Worm (Caenorhabditis elegans) whole organism, young adult: ENCODE results near the gene rpt-1.
A peak's percentile ranks its signal among the peaks of the same experiment; 100 is the strongest.

Experiments used
- B0019.2 ChIP-seq: fragments of 200-800 bp; sonication (Bioruptor generic); conservative IDR thresholded peaks from 2 replicates; pipeline ENCODE4 v1.3.6; 2022; ENCODE audit warnings: missing genetic modification reagents, missing genetic modification characterization, missing compliant biosample characterization
- B0035.1 ChIP-seq: sonication (generic microtip); optimal IDR thresholded peaks from 2 replicates; lab custom pipeline; 2016; ENCODE audit warnings: missing genetic modification characterization, mild to moderate bottlenecking, missing compliant biosample characterization, missing genotype, missing genetic modification reagents
- B0336.3 ChIP-seq: fragments of 200-800 bp; sonication (Bioruptor generic); IDR thresholded peaks from 2 replicates; pipeline ENCODE4 v1.3.6; 2022; ENCODE audit warnings: missing genetic modification characterization, missing compliant biosample characterization
- F22D6.2 ChIP-seq: sonication (generic microtip); optimal IDR thresholded peaks from 2 replicates; lab custom pipeline; 2016; ENCODE audit warnings: mild to moderate bottlenecking, missing genetic modification characterization, missing compliant biosample characterization
- K12H6.12 ChIP-seq: fragments of 200-800 bp; sonication (Bioruptor generic); optimal IDR thresholded peaks from 2 replicates; lab custom pipeline; 2018; ENCODE audit warnings: mild to moderate bottlenecking, missing genetic modification characterization, missing compliant biosample characterization
- T07F8.4 ChIP-seq: sonication (generic microtip); optimal IDR thresholded peaks from 2 replicates; lab custom pipeline; 2016; ENCODE audit warnings: mild to moderate bottlenecking, missing genetic modification characterization, moderate library complexity, missing compliant biosample characterization
- Y53G8AR.9 ChIP-seq: fragments of 200-800 bp; sonication (Bioruptor generic); conservative IDR thresholded peaks from 2 replicates; pipeline ENCODE4 v1.3.6; 2022; ENCODE audit warnings: missing genetic modification reagents, missing genetic modification characterization, missing compliant biosample characterization
- Y56A3A.18 ChIP-seq: fragments of 200-800 bp; sonication (Bioruptor generic); IDR thresholded peaks from 2 replicates; pipeline ENCODE4 v1.3.6; 2022; ENCODE audit warnings: missing genetic modification reagents, missing genetic modification characterization, missing compliant biosample characterization
- Y79H2A.3 ChIP-seq: fragments of 200-800 bp; sonication (Bioruptor generic); conservative IDR thresholded peaks from 2 replicates; pipeline ENCODE4 v1.3.6; 2022; ENCODE audit warnings: missing genetic modification reagents, missing genetic modification characterization, missing compliant biosample characterization
- Y95B8A.8 ChIP-seq: fragments of 200-800 bp; sonication (Bioruptor generic); IDR thresholded peaks from 2 replicates; pipeline ENCODE4 v1.3.6; 2022; ENCODE audit warnings: missing genetic modification reagents, missing genetic modification characterization, missing compliant biosample characterization
- ZK185.1 ChIP-seq: sonication (generic microtip); optimal IDR thresholded peaks from 2 replicates; lab custom pipeline; 2016; ENCODE audit warnings: mild to moderate bottlenecking, missing genetic modification characterization, missing compliant biosample characterization; ENCODE audit not compliant: poor library complexity, severe bottlenecking
- atf-7 ChIP-seq: sonication (generic microtip); optimal IDR thresholded peaks from 2 replicates; lab custom pipeline; 2017; ENCODE audit warnings: mild to moderate bottlenecking, missing genetic modification characterization, missing compliant biosample characterization
- attf-5 ChIP-seq: fragments of 200-800 bp; sonication (Bioruptor generic); optimal IDR thresholded peaks from 2 replicates; lab custom pipeline; 2018; ENCODE audit warnings: mild to moderate bottlenecking, missing genetic modification characterization, missing compliant biosample characterization
- bed-2 ChIP-seq: fragments of 200-800 bp; sonication (Bioruptor generic); IDR thresholded peaks from 2 replicates; pipeline ENCODE4 v1.3.6; 2022; ENCODE audit warnings: missing genetic modification reagents, missing genetic modification characterization, missing compliant biosample characterization
- cebp-1 ChIP-seq, 2 experiments: fragments of 200-800 bp in 1 of 2; sonication (Bioruptor generic) in 1 of 2; sonication (generic microtip) in 1 of 2; IDR thresholded peaks in 1 of 2; optimal IDR thresholded peaks in 1 of 2; 2 replicates each; pipeline versions ENCODE4 v1.3.6 to Lab custom; 2017 to 2022; ENCODE audit warnings: missing compliant biosample characterization in 2 of 2, missing genetic modification characterization in 2 of 2, mild to moderate bottlenecking in 1 of 2, missing genetic modification reagents in 1 of 2, moderate library complexity in 1 of 2
- ceh-100 ChIP-seq: fragments of 200-800 bp; sonication (Bioruptor generic); IDR thresholded peaks from 2 replicates; pipeline ENCODE4 v1.3.6; 2022; ENCODE audit warnings: missing genetic modification reagents, missing genetic modification characterization, missing compliant biosample characterization
- ceh-91 ChIP-seq: fragments of 200-800 bp; sonication (Bioruptor generic); IDR thresholded peaks from 2 replicates; pipeline ENCODE4 v1.3.6; 2022; ENCODE audit warnings: missing genetic modification reagents, missing genetic modification characterization, missing compliant biosample characterization
- dpff-1 ChIP-seq: sonication (generic microtip); optimal IDR thresholded peaks from 2 replicates; lab custom pipeline; 2017; ENCODE audit warnings: mild to moderate bottlenecking, missing genetic modification characterization, missing compliant biosample characterization
- egrh-3 ChIP-seq: fragments of 200-800 bp; sonication (Bioruptor generic); IDR thresholded peaks from 2 replicates; pipeline ENCODE4 v1.3.6; 2022; ENCODE audit warnings: missing genetic modification reagents, missing genetic modification characterization, missing compliant biosample characterization
- ekl-4 ChIP-seq: fragments of 200-800 bp; sonication (Bioruptor generic); IDR thresholded peaks from 2 replicates; pipeline ENCODE4 v1.3.6; 2022; ENCODE audit warnings: missing genetic modification reagents, missing genetic modification characterization, missing compliant biosample characterization
- gei-17 ChIP-seq: fragments of 200-800 bp; sonication (Bioruptor generic); optimal IDR thresholded peaks from 2 replicates; lab custom pipeline; 2018; ENCODE audit warnings: mild to moderate bottlenecking, missing genetic modification characterization, missing compliant biosample characterization
- him-1 ChIP-seq: sonication (generic microtip); optimal IDR thresholded peaks from 2 replicates; lab custom pipeline; 2016; ENCODE audit warnings: missing genotype, missing genetic modification reagents, missing genetic modification characterization, missing compliant biosample characterization
- hmg-1.2 ChIP-seq: fragments of 200-800 bp; sonication (Bioruptor generic); IDR thresholded peaks from 2 replicates; pipeline ENCODE4 v1.3.6; 2022; ENCODE audit warnings: missing genetic modification reagents, missing genetic modification characterization, missing compliant biosample characterization
- hsf-1 ChIP-seq: fragments of 200-800 bp; sonication (Bioruptor generic); IDR thresholded peaks from 2 replicates; pipeline ENCODE4 v1.3.6; 2022; ENCODE audit warnings: missing genetic modification reagents, missing genetic modification characterization, missing compliant biosample characterization
- let-607 ChIP-seq, 2 experiments: fragments of 200-800 bp in 1 of 2; sonication (Bioruptor generic) in 1 of 2; sonication (generic microtip) in 1 of 2; optimal IDR thresholded peaks; 2 replicates each; lab custom pipeline; 2016 to 2018; ENCODE audit warnings: mild to moderate bottlenecking in 2 of 2, missing compliant biosample characterization in 2 of 2, missing genetic modification characterization in 2 of 2, moderate library complexity in 2 of 2, missing genotype in 1 of 2
- lin-26 ChIP-seq: fragments of 200-800 bp; sonication (Bioruptor generic); IDR thresholded peaks from 2 replicates; pipeline ENCODE4 v1.3.6; 2022; ENCODE audit warnings: missing genetic modification reagents, missing genetic modification characterization, missing compliant biosample characterization
- lin-40 ChIP-seq: sonication (generic microtip); optimal IDR thresholded peaks from 2 replicates; lab custom pipeline; 2016; ENCODE audit warnings: missing genetic modification characterization, mild to moderate bottlenecking, missing compliant biosample characterization, missing genotype, missing genetic modification reagents
- lsl-1 ChIP-seq: fragments of 200-800 bp; sonication (Bioruptor generic); optimal IDR thresholded peaks from 2 replicates; lab custom pipeline; 2018; ENCODE audit warnings: mild to moderate bottlenecking, missing genetic modification characterization, moderate library complexity, missing compliant biosample characterization
- madf-10 ChIP-seq: sonication (generic microtip); optimal IDR thresholded peaks from 2 replicates; lab custom pipeline; 2016; ENCODE audit warnings: mild to moderate bottlenecking, missing genetic modification characterization, missing compliant biosample characterization
- madf-3 ChIP-seq: fragments of 200-800 bp; sonication (Bioruptor generic); IDR thresholded peaks from 2 replicates; pipeline ENCODE4 v1.3.6; 2022; ENCODE audit warnings: missing genetic modification reagents, missing genetic modification characterization, missing compliant biosample characterization
- madf-6 ChIP-seq: fragments of 200-800 bp; sonication (Bioruptor generic); IDR thresholded peaks from 2 replicates; pipeline ENCODE4 v1.3.6; 2022; ENCODE audit warnings: missing genetic modification reagents, missing genetic modification characterization, missing compliant biosample characterization
- mcd-1 ChIP-seq: fragments of 200-800 bp; sonication (Bioruptor generic); IDR thresholded peaks from 2 replicates; pipeline ENCODE4 v1.3.6; 2022; ENCODE audit warnings: missing genetic modification reagents, missing genetic modification characterization, missing compliant biosample characterization
- mel-28 ChIP-seq: sonication (generic microtip); optimal IDR thresholded peaks from 2 replicates; lab custom pipeline; 2016; ENCODE audit warnings: borderline replicate concordance, mild to moderate bottlenecking, missing genetic modification characterization, missing compliant biosample characterization
- mes-4 ChIP-seq: sonication (generic microtip); optimal IDR thresholded peaks from 2 replicates; lab custom pipeline; 2016; ENCODE audit warnings: missing genotype, missing genetic modification characterization, missing compliant biosample characterization
- nfyb-1 ChIP-seq: fragments of 200-800 bp; sonication (Bioruptor generic); IDR thresholded peaks from 2 replicates; pipeline ENCODE4 v1.3.6; 2022; ENCODE audit warnings: missing genetic modification reagents, missing genetic modification characterization, missing compliant biosample characterization
- nhr-80 ChIP-seq: sonication (generic microtip); optimal IDR thresholded peaks from 2 replicates; lab custom pipeline; 2016; ENCODE audit warnings: missing genetic modification characterization, missing compliant biosample characterization
- pbrm-1 ChIP-seq: fragments of 200-800 bp; sonication (Bioruptor generic); IDR thresholded peaks from 2 replicates; pipeline ENCODE4 v1.3.6; 2022; ENCODE audit warnings: missing genetic modification reagents, missing genetic modification characterization, missing compliant biosample characterization
- rcor-1 ChIP-seq: fragments of 200-800 bp; sonication (Bioruptor generic); IDR thresholded peaks from 2 replicates; pipeline ENCODE4 v1.3.6; 2022; ENCODE audit warnings: missing genetic modification reagents, missing genetic modification characterization, missing compliant biosample characterization
- repo-1 ChIP-seq: sonication (generic microtip); optimal IDR thresholded peaks from 2 replicates; lab custom pipeline; 2017; ENCODE audit warnings: mild to moderate bottlenecking, missing genetic modification characterization, missing compliant biosample characterization
- snpc-4 ChIP-seq, 5 experiments: fragments of 150-350 bp in 1 of 5; sonication (generic microtip) in 4 of 5; optimal IDR thresholded peaks; 2 replicates each; lab custom pipeline; 2014 to 2018; ENCODE audit warnings: missing genetic modification characterization in 5 of 5, missing biosample characterization in 3 of 5, antibody characterized with exemption in 2 of 5, mild to moderate bottlenecking in 2 of 5, missing compliant biosample characterization in 2 of 5, missing genotype in 2 of 5, moderate library complexity in 2 of 5, missing genetic modification reagents in 1 of 5
- tbp1 ChIP-seq: fragments of 200-800 bp; sonication (Bioruptor generic); optimal IDR thresholded peaks from 2 replicates; lab custom pipeline; 2018; ENCODE audit warnings: mild to moderate bottlenecking, missing genetic modification characterization, missing compliant biosample characterization
- tlf-1 ChIP-seq: fragments of 200-800 bp; sonication (Bioruptor generic); optimal IDR thresholded peaks from 2 replicates; lab custom pipeline; 2018; ENCODE audit warnings: mild to moderate bottlenecking, missing genetic modification characterization, missing compliant biosample characterization
- unc-62 ChIP-seq: fragments of 150-350 bp; optimal IDR thresholded peaks from 2 replicates; lab custom pipeline; 2014; ENCODE audit warnings: missing biosample characterization, missing genetic modification reagents, missing genetic modification characterization
- xnd-1 ChIP-seq: sonication (generic microtip); optimal IDR thresholded peaks from 2 replicates; lab custom pipeline; 2016; ENCODE audit warnings: missing genotype, missing genetic modification reagents, missing genetic modification characterization, missing compliant biosample characterization
- ztf-26 ChIP-seq: sonication (generic microtip); optimal IDR thresholded peaks from 2 replicates; lab custom pipeline; 2017; ENCODE audit warnings: missing genetic modification characterization, missing compliant biosample characterization
- ztf-28 ChIP-seq: fragments of 200-800 bp; sonication (Bioruptor generic); IDR thresholded peaks from 2 replicates; pipeline ENCODE4 v1.3.6; 2022; ENCODE audit warnings: missing genetic modification reagents, missing genetic modification characterization, missing compliant biosample characterization
- ztf-3 ChIP-seq: fragments of 200-800 bp; sonication (Bioruptor generic); optimal IDR thresholded peaks from 2 replicates; lab custom pipeline; 2018; ENCODE audit warnings: mild to moderate bottlenecking, missing genetic modification characterization, missing compliant biosample characterization

rpt-1 gene

DNA sequence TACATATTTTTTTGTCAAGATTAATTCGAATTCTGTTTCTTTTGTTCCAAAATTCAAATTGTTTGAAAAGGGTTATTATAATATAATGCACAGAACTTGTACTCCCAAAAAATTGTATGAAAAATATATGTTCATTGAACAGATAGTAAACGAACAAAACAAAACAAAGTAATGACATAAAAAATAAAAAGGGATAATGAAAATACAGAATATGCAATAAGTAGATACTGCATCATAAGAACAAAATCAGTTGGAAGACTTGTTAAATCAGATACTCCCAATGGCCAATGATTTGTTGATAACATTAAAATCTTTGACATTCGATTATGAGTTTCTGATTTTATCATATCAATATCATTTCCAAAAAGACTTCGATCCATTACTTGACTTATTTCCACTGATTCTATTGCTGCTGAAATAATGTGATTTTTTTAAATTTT, 22.3 kb upstream of the rpt-1 start:
- TF ChIP-seq ztf-26: peak; percentile 3
- TF ChIP-seq mcd-1 (GFP tag; lab: Robert Waterston, UW): no peak
- TF ChIP-seq cebp-1 (GFP tag; IDR thresholded peaks at IDR 0.05; lab: Robert Waterston, UW): no peak
- peak; percentile 29 for TF ChIP-seq cebp-1 (tag; optimal IDR thresholded peaks at IDR 0.05; lab: Kevin White, UChicago)
- peak; percentile 88; the same call in 1 of the 2 replicates for TF ChIP-seq Y56A3A.18
- peak; percentile 91 for TF ChIP-seq atf-7 (tag; lab: Kevin White, UChicago)
- TF ChIP-seq T07F8.4: no peak
- TF ChIP-seq attf-5: no peak
- no peak for TF ChIP-seq snpc-4 (GFP tag; optimal IDR thresholded peaks at IDR 0.05; lab: Kevin White, UChicago)
- peak in 1 of 4 experiments; percentile 0 for TF ChIP-seq snpc-4 (tag; optimal IDR thresholded peaks at IDR 0.05; lab: Kevin White, UChicago)
- TF ChIP-seq bed-2 (GFP tag; lab: Robert Waterston, UW): no peak
- TF ChIP-seq nfyb-1 (GFP tag; lab: Robert Waterston, UW): peak; percentile 73; the same call in 1 of the 2 replicates
- peak; percentile 96 for TF ChIP-seq Y53G8AR.9 (GFP tag; lab: Robert Waterston, UW)
- TF ChIP-seq ztf-3: no peak
- TF ChIP-seq xnd-1 (tag; lab: Kevin White, UChicago): no peak
- TF ChIP-seq dpff-1 (tag; lab: Kevin White, UChicago): no peak
- peak; percentile 74; the same call in 1 of the 2 replicates for TF ChIP-seq pbrm-1 (GFP tag; lab: Robert Waterston, UW)
- peak; percentile 40; the same call in 1 of the 2 replicates for TF ChIP-seq madf-6 (GFP tag; lab: Robert Waterston, UW)
- TF ChIP-seq hmg-1.2 (GFP tag; lab: Robert Waterston, UW): peak; percentile 26; the same call in 1 of the 2 replicates
- no peak for TF ChIP-seq lin-26
- TF ChIP-seq mes-4 (tag; lab: Kevin White, UChicago): no peak
- peak; percentile 82 for TF ChIP-seq ekl-4 (GFP tag; lab: Robert Waterston, UW)
- peak; percentile 64 for TF ChIP-seq madf-10 (tag; lab: Kevin White, UChicago)
- TF ChIP-seq Y95B8A.8: peak; percentile 47; the same call in 1 of the 2 replicates
- peak; percentile 46 for TF ChIP-seq nhr-80 (tag; lab: Kevin White, UChicago)
- TF ChIP-seq ztf-28 (GFP tag; lab: Robert Waterston, UW): no peak
- no peak for TF ChIP-seq unc-62 (GFP tag; lab: Kevin White, UChicago)
- TF ChIP-seq Y79H2A.3 (GFP tag; lab: Robert Waterston, UW): 0 out of 2 replicates have a peak, but pooled peaks have one; percentile 8
- TF ChIP-seq tbp1 (GFP tag; lab: Kevin White, UChicago): peak; percentile 35
- peak; percentile 83 for TF ChIP-seq B0336.3 (GFP tag; lab: Robert Waterston, UW)
- TF ChIP-seq let-607 (tag; optimal IDR thresholded peaks at IDR 0.05; lab: Kevin White, UChicago): peak in 1 of 2 experiments; percentile 72
- TF ChIP-seq tlf-1 (GFP tag; lab: Kevin White, UChicago): peak; percentile 73
- no peak for TF ChIP-seq B0019.2 (GFP tag; lab: Robert Waterston, UW)
- no peak for TF ChIP-seq lin-40 (tag; lab: Kevin White, UChicago)
- TF ChIP-seq hsf-1 (GFP tag; lab: Robert Waterston, UW): 0 out of 2 replicates have a peak, but pooled peaks have one; percentile 41
- TF ChIP-seq madf-3: peak; percentile 76; the same call in 1 of the 2 replicates
- no peak for TF ChIP-seq ceh-91
- TF ChIP-seq K12H6.12 (tag; lab: Kevin White, UChicago): no peak
- TF ChIP-seq egrh-3: no peak
- no peak for TF ChIP-seq lsl-1 (GFP tag; lab: Kevin White, UChicago)
- no peak for TF ChIP-seq mel-28 (tag; lab: Kevin White, UChicago)
- TF ChIP-seq repo-1 (tag; lab: Kevin White, UChicago): peak; percentile 78
- no peak for TF ChIP-seq rcor-1 (GFP tag; lab: Robert Waterston, UW)
- no peak for TF ChIP-seq him-1 (tag; lab: Kevin White, UChicago)
- peak; percentile 28 for TF ChIP-seq gei-17 (GFP tag; lab: Kevin White, UChicago)
- no peak for TF ChIP-seq B0035.1 (tag; lab: Kevin White, UChicago)
- no peak for TF ChIP-seq ceh-100
- no peak for TF ChIP-seq ZK185.1 (tag; lab: Kevin White, UChicago)
- no peak for TF ChIP-seq F22D6.2 (tag; lab: Kevin White, UChicago)
